Worm (Caenorhabditis elegans) whole organism, L1 larva: ENCODE data around the gene T04C12.1.
A peak's percentile ranks its signal among the peaks of the same experiment; 100 is the strongest.

ENCODE experiments used
- C04F5.9 ChIP-seq: sonication (generic microtip); optimal IDR thresholded peaks from 2 replicates; lab custom pipeline; 2016; ENCODE audit warnings: missing genetic modification characterization, missing compliant biosample characterization
- C16A3.4 ChIP-seq: fragments of 150-350 bp; optimal IDR thresholded peaks from 2 replicates; lab custom pipeline; 2014; ENCODE audit warnings: missing biosample characterization, missing genetic modification characterization
- C34B4.2 ChIP-seq: sonication (generic microtip); optimal IDR thresholded peaks from 2 replicates; lab custom pipeline; 2017; ENCODE audit warnings: mild to moderate bottlenecking, missing genetic modification characterization, missing compliant biosample characterization
- F16B12.6 ChIP-seq: fragments of 150-350 bp; optimal IDR thresholded peaks from 2 replicates; lab custom pipeline; 2014; ENCODE audit warnings: missing biosample characterization, missing genetic modification characterization
- alr-1 ChIP-seq: fragments of 200-800 bp; sonication (Bioruptor generic); optimal IDR thresholded peaks from 2 replicates; lab custom pipeline; 2018; ENCODE audit warnings: borderline replicate concordance, mild to moderate bottlenecking, missing genetic modification characterization, missing compliant biosample characterization
- ama-1 ChIP-seq: fragments of 150-350 bp; optimal IDR thresholded peaks from 2 replicates; lab custom pipeline; 2014
- blmp-1 ChIP-seq: fragments of 150-350 bp; optimal IDR thresholded peaks from 2 replicates; lab custom pipeline; 2014; ENCODE audit warnings: missing biosample characterization, missing genetic modification characterization
- ceh-8 ChIP-seq: fragments of 200-800 bp; sonication (Bioruptor generic); optimal IDR thresholded peaks from 2 replicates; lab custom pipeline; 2018; ENCODE audit warnings: mild to moderate bottlenecking, missing genetic modification characterization, moderate library complexity, missing compliant biosample characterization
- ceh-90 ChIP-seq: sonication (generic microtip); optimal IDR thresholded peaks from 2 replicates; lab custom pipeline; 2016; ENCODE audit warnings: missing genetic modification characterization, missing compliant biosample characterization
- dsc-1 ChIP-seq: sonication (generic microtip); optimal IDR thresholded peaks from 2 replicates; lab custom pipeline; 2016; ENCODE audit warnings: mild to moderate bottlenecking, missing genetic modification characterization, missing compliant biosample characterization
- efl-1 ChIP-seq, 4 experiments: fragments of 150-350 bp; optimal IDR thresholded peaks in 3 of 4; peaks in 1 of 4; 1 replicate in 1 of 4; 2 replicates in 3 of 4; lab custom pipeline; 2014; ENCODE audit warnings: missing biosample characterization in 2 of 4, missing genetic modification characterization in 2 of 4, missing genetic modification reagents in 2 of 4
- efl-3 ChIP-seq: fragments of 200-800 bp; sonication (Bioruptor generic); optimal IDR thresholded peaks from 2 replicates; lab custom pipeline; 2018; ENCODE audit warnings: mild to moderate bottlenecking, missing genetic modification characterization, missing compliant biosample characterization
- egl-27 ChIP-seq, 2 experiments: fragments of 150-350 bp in 1 of 2; sonication (generic microtip); optimal IDR thresholded peaks; 3 replicates each; lab custom pipeline; 2017 to 2018; ENCODE audit warnings: missing biosample characterization in 2 of 2, missing genetic modification characterization in 2 of 2, missing genetic modification reagents in 2 of 2
- elt-2 ChIP-seq: sonication (generic microtip); optimal IDR thresholded peaks from 2 replicates; lab custom pipeline; 2016; ENCODE audit warnings: missing genetic modification characterization, mild to moderate bottlenecking, inconsistent platforms, missing compliant biosample characterization, missing genetic modification reagents
- elt-3 ChIP-seq, 6 experiments: fragments of 150-350 bp in 1 of 6; sonication (generic microtip); optimal IDR thresholded peaks; 2 replicates each; lab custom pipeline; 2017 to 2018; ENCODE audit warnings: missing biosample characterization in 6 of 6, missing genetic modification characterization in 6 of 6, inconsistent platforms in 1 of 6
- fkh-4 ChIP-seq: sonication (generic microtip); optimal IDR thresholded peaks from 2 replicates; lab custom pipeline; 2016; ENCODE audit warnings: missing compliant biosample characterization, missing genetic modification characterization, borderline replicate concordance
- fkh-8 ChIP-seq: sonication (generic microtip); optimal IDR thresholded peaks from 2 replicates; lab custom pipeline; 2016; ENCODE audit warnings: mild to moderate bottlenecking, missing genetic modification characterization, missing compliant biosample characterization
- fos-1 ChIP-seq: fragments of 150-350 bp; optimal IDR thresholded peaks from 2 replicates; lab custom pipeline; 2014; ENCODE audit warnings: missing biosample characterization, missing genetic modification characterization
- grh-1 ChIP-seq: fragments of 200-800 bp; sonication (Bioruptor generic); IDR thresholded peaks from 2 replicates; pipeline ENCODE4 v1.3.6; 2022; ENCODE audit warnings: missing genetic modification reagents, missing genetic modification characterization, missing compliant biosample characterization
- hlh-17 ChIP-seq: fragments of 200-800 bp; sonication (Bioruptor generic); optimal IDR thresholded peaks from 2 replicates; lab custom pipeline; 2018; ENCODE audit warnings: missing genetic modification characterization, mild to moderate bottlenecking, missing compliant biosample characterization, moderate library complexity, borderline replicate concordance
- hlh-4 ChIP-seq: sonication (generic microtip); optimal IDR thresholded peaks from 2 replicates; lab custom pipeline; 2016; ENCODE audit warnings: mild to moderate bottlenecking, missing genetic modification characterization, missing compliant biosample characterization
- irx-1 ChIP-seq: sonication (generic microtip); optimal IDR thresholded peaks from 2 replicates; lab custom pipeline; 2016; ENCODE audit warnings: missing genetic modification characterization, missing compliant biosample characterization
- isw-1 ChIP-seq: fragments of 200-800 bp; sonication (Bioruptor generic); IDR thresholded peaks from 2 replicates; pipeline ENCODE4 v1.3.6; 2022; ENCODE audit warnings: missing genetic modification characterization, missing compliant biosample characterization
- jun-1 ChIP-seq: fragments of 150-350 bp; optimal IDR thresholded peaks from 2 replicates; lab custom pipeline; 2014; ENCODE audit warnings: missing biosample characterization, missing genetic modification reagents, missing genetic modification characterization
- lin-13 ChIP-seq: fragments of 150-350 bp; optimal IDR thresholded peaks from 2 replicates; lab custom pipeline; 2014; ENCODE audit warnings: missing biosample characterization, missing genetic modification reagents, missing genetic modification characterization
- lin-15B ChIP-seq: fragments of 150-350 bp; sonication (generic microtip); optimal IDR thresholded peaks from 3 replicates; lab custom pipeline; 2014; ENCODE audit warnings: missing biosample characterization, missing genetic modification characterization
- lin-35 ChIP-seq, 2 experiments: fragments of 150-350 bp; optimal IDR thresholded peaks; 2 replicates each; lab custom pipeline; 2014; ENCODE audit warnings: missing biosample characterization in 2 of 2, missing genetic modification characterization in 2 of 2, missing genetic modification reagents in 2 of 2
- lin-39 ChIP-seq: fragments of 150-350 bp; optimal IDR thresholded peaks from 2 replicates; lab custom pipeline; 2014; ENCODE audit warnings: missing biosample characterization, missing genetic modification reagents, missing genetic modification characterization
- lir-3 ChIP-seq: sonication (generic microtip); optimal IDR thresholded peaks from 2 replicates; lab custom pipeline; 2016; ENCODE audit warnings: mild to moderate bottlenecking, missing genetic modification characterization, moderate library complexity, missing compliant biosample characterization; ENCODE audit not compliant: poor library complexity
- mef-2 ChIP-seq: fragments of 150-350 bp; optimal IDR thresholded peaks from 2 replicates; lab custom pipeline; 2014; ENCODE audit warnings: missing biosample characterization, missing genetic modification characterization
- nhr-20 ChIP-seq: sonication (generic microtip); optimal IDR thresholded peaks from 2 replicates; lab custom pipeline; 2016; ENCODE audit warnings: mild to moderate bottlenecking, missing genetic modification characterization, missing compliant biosample characterization
- nhr-237 ChIP-seq: fragments of 150-350 bp; optimal IDR thresholded peaks from 2 replicates; lab custom pipeline; 2014; ENCODE audit warnings: missing biosample characterization, missing genetic modification characterization
- nhr-47 ChIP-seq: sonication (generic microtip); optimal IDR thresholded peaks from 2 replicates; lab custom pipeline; 2016; ENCODE audit warnings: mild to moderate bottlenecking, missing genetic modification characterization, moderate library complexity, missing compliant biosample characterization
- nhr-77 ChIP-seq: fragments of 150-350 bp; optimal IDR thresholded peaks from 2 replicates; lab custom pipeline; 2014; ENCODE audit warnings: missing biosample characterization, missing genetic modification characterization
- nhr-84 ChIP-seq: sonication (generic microtip); optimal IDR thresholded peaks from 2 replicates; lab custom pipeline; 2017; ENCODE audit warnings: missing biosample characterization, missing genetic modification characterization
- nhr-85 ChIP-seq: sonication (generic microtip); peaks from one replicate; lab custom pipeline; 2016; ENCODE audit warnings: missing genetic modification characterization, inconsistent platforms, missing compliant biosample characterization
- pag-3 ChIP-seq: sonication (generic microtip); optimal IDR thresholded peaks from 2 replicates; lab custom pipeline; 2017; ENCODE audit warnings: missing genetic modification characterization, mild to moderate bottlenecking, missing compliant biosample characterization, antibody characterized with exemption, borderline replicate concordance; ENCODE audit not compliant: insufficient read depth
- pax-3 ChIP-seq: fragments of 200-800 bp; sonication (Bioruptor generic); optimal IDR thresholded peaks from 2 replicates; lab custom pipeline; 2018; ENCODE audit warnings: mild to moderate bottlenecking, missing genetic modification characterization, moderate library complexity, missing compliant biosample characterization
- pqm-1 ChIP-seq: sonication (generic microtip); optimal IDR thresholded peaks from 3 replicates; lab custom pipeline; 2017; ENCODE audit warnings: missing biosample characterization, missing genetic modification characterization
- rnt-1 ChIP-seq: sonication (generic microtip); optimal IDR thresholded peaks from 2 replicates; lab custom pipeline; 2016; ENCODE audit warnings: mild to moderate bottlenecking, missing genetic modification characterization, moderate library complexity, missing compliant biosample characterization
- skn-1 ChIP-seq: fragments of 150-350 bp; optimal IDR thresholded peaks from 2 replicates; lab custom pipeline; 2014; ENCODE audit warnings: missing biosample characterization, missing genetic modification characterization
- snu-23 ChIP-seq: sonication (generic microtip); optimal IDR thresholded peaks from 2 replicates; lab custom pipeline; 2016; ENCODE audit warnings: missing genetic modification characterization, missing compliant biosample characterization
- sox-4 ChIP-seq: sonication (generic microtip); optimal IDR thresholded peaks from 2 replicates; lab custom pipeline; 2016; ENCODE audit warnings: missing genetic modification characterization, missing compliant biosample characterization
- sptf-1 ChIP-seq: fragments of 150-350 bp; optimal IDR thresholded peaks from 2 replicates; lab custom pipeline; 2014; ENCODE audit warnings: missing biosample characterization, missing genetic modification characterization
- unc-130 ChIP-seq: fragments of 150-350 bp; optimal IDR thresholded peaks from 2 replicates; lab custom pipeline; 2017; ENCODE audit warnings: missing biosample characterization, missing genetic modification characterization, inconsistent platforms
- unc-30 ChIP-seq: sonication (generic microtip); optimal IDR thresholded peaks from 2 replicates; lab custom pipeline; 2017; ENCODE audit warnings: missing biosample characterization, missing genetic modification characterization
- unc-62 ChIP-seq: fragments of 150-350 bp; optimal IDR thresholded peaks from 2 replicates; lab custom pipeline; 2014; ENCODE audit warnings: missing biosample characterization, missing genetic modification reagents, missing genetic modification characterization
- unc-86 ChIP-seq: sonication (generic microtip); optimal IDR thresholded peaks from 2 replicates; lab custom pipeline; 2016; ENCODE audit warnings: missing genetic modification characterization, missing compliant biosample characterization
- vab-15 ChIP-seq: sonication (generic microtip); optimal IDR thresholded peaks from 2 replicates; lab custom pipeline; 2017; ENCODE audit warnings: missing genotype, mild to moderate bottlenecking, missing genetic modification characterization, missing compliant biosample characterization
- zag-1 ChIP-seq: fragments of 150-350 bp; optimal IDR thresholded peaks from 2 replicates; lab custom pipeline; 2014; ENCODE audit warnings: missing biosample characterization, missing genetic modification characterization
- zip-4 ChIP-seq: fragments of 200-800 bp; sonication (Bioruptor generic); optimal IDR thresholded peaks from 2 replicates; lab custom pipeline; 2018; ENCODE audit warnings: mild to moderate bottlenecking, missing genetic modification characterization, moderate library complexity, missing compliant biosample characterization
- ztf-11 ChIP-seq, 2 experiments: sonication (generic microtip); optimal IDR thresholded peaks; 2 replicates each; lab custom pipeline; 2016 to 2017; ENCODE audit warnings: missing genetic modification characterization in 2 of 2, missing biosample characterization in 1 of 2, missing compliant biosample characterization in 1 of 2
- ztf-4 ChIP-seq: fragments of 150-350 bp; optimal IDR thresholded peaks from 2 replicates; lab custom pipeline; 2014; ENCODE audit warnings: missing biosample characterization, missing genetic modification characterization

T04C12.1 gene

DNA sequence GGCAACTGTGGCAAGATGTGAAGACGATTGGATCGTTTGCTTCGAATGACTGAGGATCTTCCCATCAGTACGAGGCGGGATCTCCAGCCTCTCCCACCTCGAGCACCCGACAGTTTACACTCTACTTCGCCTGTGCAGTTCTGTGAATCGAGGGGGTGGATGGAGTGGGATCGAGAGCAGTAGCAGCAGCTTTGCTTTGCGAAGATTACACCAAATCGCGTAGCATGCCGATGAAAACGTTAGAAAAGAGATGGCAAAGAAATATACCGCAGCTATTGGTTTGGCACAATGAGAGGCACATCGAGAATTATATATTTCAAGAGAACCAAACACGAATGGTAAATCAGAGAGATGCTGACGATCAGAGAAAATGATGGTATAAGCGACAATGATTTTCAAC is 15.4 kb upstream of the T04C12.1 start, which contains the start of gene act-3:
TSS of gene act-3 (minus strand) at position 51 of the 400 bp plus-strand sequence.
- TF ChIP-seq hlh-17 (GFP tag; lab: Kevin White, UChicago) (no peak), fos-1 (no peak), egl-27 (tag; optimal IDR thresholded peaks at IDR 0.05; lab: Kevin White, UChicago) (no peak), irx-1 (tag; lab: Kevin White, UChicago) (no peak), pax-3 (tag; lab: Kevin White, UChicago) (no peak), nhr-237 (tag; lab: Kevin White, UChicago) (no peak), lin-13 (GFP tag; lab: Kevin White, UChicago) (no peak), sptf-1 (tag; lab: Kevin White, UChicago) (no peak), ama-1 (lab: Kevin White, UChicago) (no peak), pag-3 (tag; lab: Kevin White, UChicago) (no peak), nhr-85 (tag; lab: Kevin White, UChicago) (peak; percentile 36), mef-2 (no peak), elt-3 (tag; optimal IDR thresholded peaks at IDR 0.05; lab: Kevin White, UChicago) (no peak), ztf-4 (no peak), alr-1 (tag; lab: Kevin White, UChicago) (no peak), grh-1 (no peak), unc-86 (tag; lab: Kevin White, UChicago) (no peak), pqm-1 (no peak), F16B12.6 (no peak), unc-62 (GFP tag; lab: Kevin White, UChicago) (no peak), unc-30 (tag; lab: Kevin White, UChicago) (no peak), efl-3 (GFP tag; lab: Kevin White, UChicago) (no peak), ztf-11 (tag; optimal IDR thresholded peaks at IDR 0.05; lab: Kevin White, UChicago) (no peak), C16A3.4 (tag; lab: Kevin White, UChicago) (no peak), C04F5.9 (tag; lab: Kevin White, UChicago) (no peak), nhr-47 (no peak), efl-1 (optimal IDR thresholded peaks at IDR 0.05; lab: Kevin White, UChicago) (no peak), efl-1 (GFP tag; optimal IDR thresholded peaks at IDR 0.05 in 1 of 2; lab: Kevin White, UChicago) (no peak), zip-4 (GFP tag; lab: Kevin White, UChicago) (no peak), skn-1 (no peak), nhr-84 (tag; lab: Kevin White, UChicago) (no peak), nhr-20 (tag; lab: Kevin White, UChicago) (peak; percentile 35), hlh-4 (no peak), unc-130 (tag; lab: Kevin White, UChicago) (no peak), lir-3 (no peak), lin-39 (tag; lab: Kevin White, UChicago) (no peak), lin-15B (tag; lab: Kevin White, UChicago) (no peak), dsc-1 (peak; percentile 55), fkh-4 (no peak), nhr-77 (tag; lab: Kevin White, UChicago) (no peak), blmp-1 (tag; lab: Kevin White, UChicago) (no peak), vab-15 (tag; lab: Kevin White, UChicago) (no peak), ceh-90 (no peak), zag-1 (tag; lab: Kevin White, UChicago) (no peak), C34B4.2 (tag; lab: Kevin White, UChicago) (no peak), rnt-1 (tag; lab: Kevin White, UChicago) (peak; percentile 74), fkh-8 (tag; lab: Kevin White, UChicago) (no peak), jun-1 (tag; lab: Kevin White, UChicago) (no peak), isw-1 (GFP tag; lab: Robert Waterston, UW) (no peak), elt-2 (no peak), sox-4 (tag; lab: Kevin White, UChicago) (no peak), snu-23 (GFP tag; lab: Kevin White, UChicago) (peak; percentile 36), lin-35 (GFP tag; optimal IDR thresholded peaks at IDR 0.05; lab: Kevin White, UChicago) (peak in 1 of 2 experiments; percentile 1), ceh-8 (GFP tag; lab: Kevin White, UChicago) (no peak)
